Worm (Caenorhabditis elegans) whole organism, L2 larva: ENCODE data around the gene C18A3.3.

ENCODE experiments used
- R02D3.7 ChIP-seq: fragments of 150-350 bp; optimal IDR thresholded peaks from 2 replicates; lab custom pipeline; 2014; ENCODE audit warnings: missing biosample characterization, missing genetic modification characterization
- egl-27 ChIP-seq: sonication (generic microtip); optimal IDR thresholded peaks from 3 replicates; lab custom pipeline; 2017; ENCODE audit warnings: missing biosample characterization, missing genetic modification reagents, missing genetic modification characterization
- lin-13 ChIP-seq: fragments of 150-350 bp; optimal IDR thresholded peaks from 2 replicates; lab custom pipeline; 2014; ENCODE audit warnings: missing biosample characterization, missing genetic modification reagents, missing genetic modification characterization
- lsy-2 ChIP-seq, 2 experiments: fragments of 150-350 bp in 1 of 2; sonication (generic microtip) in 1 of 2; optimal IDR thresholded peaks; 2 replicates each; lab custom pipeline; 2014 to 2017; ENCODE audit warnings: missing biosample characterization in 2 of 2, missing genetic modification characterization in 2 of 2

DNA sequence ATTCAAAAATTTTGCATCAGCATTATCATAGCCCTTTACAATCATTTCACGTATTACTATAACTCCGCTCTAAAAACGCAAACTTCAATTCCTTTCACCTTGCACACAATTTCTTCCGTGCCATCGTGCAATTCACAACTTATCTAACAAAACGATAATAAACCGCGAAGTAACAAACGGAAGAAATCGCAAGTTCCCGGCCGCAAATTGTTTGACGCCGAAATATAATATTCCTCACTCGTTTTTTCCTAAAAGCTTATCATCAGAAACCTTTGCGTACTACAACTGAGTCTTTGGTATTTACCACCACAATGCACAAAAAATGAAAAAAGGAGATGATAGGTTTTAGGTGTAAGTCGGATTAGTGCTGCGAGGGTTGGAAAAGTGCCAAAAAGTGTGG, 31.2 kb downstream of the C18A3.3 start:
- TF ChIP-seq egl-27 (tag; lab: Kevin White, UChicago) (no peak), R02D3.7 (tag; lab: Kevin White, UChicago) (no peak), lsy-2 (tag; optimal IDR thresholded peaks at IDR 0.05; lab: Kevin White, UChicago) (no peak), lin-13 (no peak)
